Worm (Caenorhabditis elegans): Measurements from ENCODE around the gene ZK287.4.

Gene ZK287.4

ce11 chrV:9654154-9654805 is 31.2 kb downstream of the ZK287.4 start, which contains the start of gene cyp-29A4:
TSS of gene cyp-29A4 (plus strand) at chrV:9654755.
- TF ChIP-seq nhr-85 (tag) (peak; percentile 89), unc-30 (tag; optimal IDR thresholded peaks at IDR 0.05) (no peak), elt-2 (tag; optimal IDR thresholded peaks at IDR 0.05) (no peak), blmp-1 (tag; optimal IDR thresholded peaks at IDR 0.05) (peak; percentile 58), nhr-19 (GFP tag; conservative IDR thresholded peaks at IDR 0.05) (peak; percentile 44), nhr-20 (tag; optimal IDR thresholded peaks at IDR 0.05) (peak; percentile 66), snu-23 (GFP tag; optimal IDR thresholded peaks at IDR 0.05) (peak; percentile 31), lin-14 (GFP tag; optimal IDR thresholded peaks at IDR 0.05) (peak; percentile 57), swsn-7 (tag; optimal IDR thresholded peaks at IDR 0.05) (no peak), vab-15 (tag; optimal IDR thresholded peaks at IDR 0.05) (peak; percentile 39), grh-1 (GFP tag; IDR thresholded peaks at IDR 0.05) (peak; percentile 68), nhr-71 (tag; optimal IDR thresholded peaks at IDR 0.05) (peak; percentile 72), elt-3 (tag; optimal IDR thresholded peaks at IDR 0.05) (peak; percentile 69 to 96 (median 92)), lin-35 (GFP tag; optimal IDR thresholded peaks at IDR 0.05) (peak in 1 of 2 experiments; percentile 29)

ce11 chrV:9651294-9651693 is 34.2 kb downstream of the ZK287.4 start, which contains the start of gene T06E4.21:
TSS of gene T06E4.21 (plus strand) at chrV:9651594.
- TF ChIP-seq ceh-88 (GFP tag; IDR thresholded peaks at IDR 0.05): no peak
- no peak for TF ChIP-seq pqm-1 (tag; optimal IDR thresholded peaks at IDR 0.05)
- TF ChIP-seq nhr-76 (tag; optimal IDR thresholded peaks at IDR 0.05): no peak
- no peak for TF ChIP-seq lin-39 (tag; optimal IDR thresholded peaks at IDR 0.05)
- no peak for TF ChIP-seq unc-98 (GFP tag; IDR thresholded peaks at IDR 0.05)
- TF ChIP-seq lsy-2 (tag; optimal IDR thresholded peaks at IDR 0.05): no peak
- TF ChIP-seq pag-3 (tag; optimal IDR thresholded peaks at IDR 0.05; ENCODE audit: borderline replicate concordance, insufficient read depth): no peak
- TF ChIP-seq ces-1 (GFP tag; optimal IDR thresholded peaks at IDR 0.05): no peak
- TF ChIP-seq lin-13 (GFP tag; optimal IDR thresholded peaks at IDR 0.05): no peak
- TF ChIP-seq nhr-90 (tag; optimal IDR thresholded peaks at IDR 0.05; ENCODE audit: poor library complexity): no peak
- no peak for TF ChIP-seq unc-86 (tag; optimal IDR thresholded peaks at IDR 0.05)
- TF ChIP-seq aly-2 (tag; optimal IDR thresholded peaks at IDR 0.05): no peak
- no peak for TF ChIP-seq C16A3.4 (tag; optimal IDR thresholded peaks at IDR 0.05)
- no peak for TF ChIP-seq snpc-4 (tag; optimal IDR thresholded peaks at IDR 0.05)
- no peak for TF ChIP-seq C34B4.2 (tag; optimal IDR thresholded peaks at IDR 0.05)
- TF ChIP-seq nhr-19 (GFP tag; conservative IDR thresholded peaks at IDR 0.05): no peak
- no peak for TF ChIP-seq nhr-20 (tag; optimal IDR thresholded peaks at IDR 0.05)
- no peak for TF ChIP-seq fos-1 (tag; optimal IDR thresholded peaks at IDR 0.05)
- TF ChIP-seq skn-1 (tag; optimal IDR thresholded peaks at IDR 0.05): no peak
- TF ChIP-seq nhr-11 (tag; optimal IDR thresholded peaks at IDR 0.05): no peak

ce11 chrV:9645507-9645906 is 40.0 kb downstream of the ZK287.4 start, which contains the start of the genes atl-1 and hcp-2:
TSS of gene atl-1 (minus strand) at chrV:9645595.
TSS of gene hcp-2 (plus strand) at chrV:9645859.
- TF ChIP-seq C16A3.4 (tag; optimal IDR thresholded peaks at IDR 0.05) (peak; percentile 9), snu-23 (GFP tag; optimal IDR thresholded peaks at IDR 0.05) (no peak), pag-3 (tag; optimal IDR thresholded peaks at IDR 0.05; ENCODE audit: borderline replicate concordance, insufficient read depth) (no peak), hpl-2 (GFP tag; optimal IDR thresholded peaks at IDR 0.05) (no peak), isw-1 (GFP tag; IDR thresholded peaks at IDR 0.05) (no peak), nhr-12 (tag; optimal IDR thresholded peaks at IDR 0.05) (no peak), dpl-1 (GFP tag; optimal IDR thresholded peaks at IDR 0.05) (peak; percentile 50 to 82 (median 70)), C04F5.9 (tag; optimal IDR thresholded peaks at IDR 0.05) (no peak), tbx-2 (tag; optimal IDR thresholded peaks at IDR 0.05) (no peak), xbp-1 (tag; optimal IDR thresholded peaks at IDR 0.05) (no peak), nhr-237 (tag; optimal IDR thresholded peaks at IDR 0.05) (no peak), elt-3 (tag; optimal IDR thresholded peaks at IDR 0.05) (no peak), skn-1 (tag; optimal IDR thresholded peaks at IDR 0.05) (no peak), efl-1 (optimal IDR thresholded peaks at IDR 0.05) (peak; percentile 69 to 83), efl-1 (GFP tag; optimal IDR thresholded peaks at IDR 0.05 in 1 of 2) (peak; percentile 78 to 97), lin-15B (tag; optimal IDR thresholded peaks at IDR 0.05) (peak; percentile 11), nhr-77 (tag; optimal IDR thresholded peaks at IDR 0.05) (no peak), nhr-71 (tag; optimal IDR thresholded peaks at IDR 0.05) (no peak), lin-35 (GFP tag; optimal IDR thresholded peaks at IDR 0.05) (peak; percentile 49 to 87), pax-3 (tag; optimal IDR thresholded peaks at IDR 0.05) (no peak)
